Worm (Caenorhabditis elegans): Measurements from ENCODE around the gene T24E12.2.

ce11 chrII:3785756-3786155 is 3.0 kb downstream of the T24E12.2 start:
- TF ChIP-seq chd-7 (tag; optimal IDR thresholded peaks at IDR 0.05) (no peak), F49E8.2 (tag; optimal IDR thresholded peaks at IDR 0.05; ENCODE audit: insufficient read depth) (no peak), F10E7.11 (tag; optimal IDR thresholded peaks at IDR 0.05) (no peak), Y95B8A.8 (GFP tag; IDR thresholded peaks at IDR 0.05) (no peak), unc-62 (GFP tag; optimal IDR thresholded peaks at IDR 0.05) (no peak), nhr-27 (tag; optimal IDR thresholded peaks at IDR 0.05) (no peak), nhr-120 (GFP tag; IDR thresholded peaks at IDR 0.05) (no peak), ets-4 (GFP tag; optimal IDR thresholded peaks at IDR 0.05) (no peak), F57C9.4 (tag; optimal IDR thresholded peaks at IDR 0.05) (no peak), pha-4 (tag; optimal IDR thresholded peaks at IDR 0.05) (no peak), repo-1 (tag; optimal IDR thresholded peaks at IDR 0.05) (no peak), F39B2.1 (GFP tag; IDR thresholded peaks at IDR 0.05) (no peak), snpc-4 (GFP tag; optimal IDR thresholded peaks at IDR 0.05) (no peak), snpc-4 (tag; optimal IDR thresholded peaks at IDR 0.05) (no peak)

Data from whole organism, young adult.